Worm (Caenorhabditis elegans) whole organism, midembryonic: ENCODE measurements around the gene F35C5.1.

ENCODE experiments used
- T22C8.4 ChIP-seq: fragments of 200-800 bp; sonication (Bioruptor generic); IDR thresholded peaks from 2 replicates; pipeline ENCODE4 v1.3.6; 2022; ENCODE audit warnings: missing genetic modification characterization, missing compliant biosample characterization
- cog-1 ChIP-seq: sonication (generic microtip); optimal IDR thresholded peaks from 2 replicates; lab custom pipeline; 2016; ENCODE audit warnings: missing genetic modification characterization, missing compliant biosample characterization
- flt-1 ChIP-seq: fragments of 200-800 bp; sonication (Bioruptor generic); IDR thresholded peaks from 2 replicates; pipeline ENCODE4 v1.3.6; 2022; ENCODE audit warnings: missing genetic modification characterization, missing compliant biosample characterization
- klf-2 ChIP-seq: fragments of 200-800 bp; sonication (Bioruptor generic); conservative IDR thresholded peaks from 2 replicates; pipeline ENCODE4 v1.3.6; 2022; ENCODE audit warnings: missing genetic modification reagents, missing genetic modification characterization, missing compliant biosample characterization
- med-1 ChIP-seq: sonication (generic microtip); optimal IDR thresholded peaks from 2 replicates; lab custom pipeline; 2017; ENCODE audit warnings: missing genetic modification characterization, mild to moderate bottlenecking, missing compliant biosample characterization, antibody characterized with exemption, missing genetic modification reagents; ENCODE audit not compliant: insufficient read depth
- ref-1 ChIP-seq: fragments of 200-800 bp; sonication (Bioruptor generic); conservative IDR thresholded peaks from 2 replicates; pipeline ENCODE4 v1.3.6; 2022; ENCODE audit warnings: missing genetic modification reagents, missing genetic modification characterization, missing compliant biosample characterization
- tab-1 ChIP-seq: fragments of 200-800 bp; sonication (Bioruptor generic); IDR thresholded peaks from 2 replicates; pipeline ENCODE4 v1.3.6; 2022; ENCODE audit warnings: missing genetic modification characterization, missing compliant biosample characterization
- ztf-23 ChIP-seq: fragments of 200-800 bp; sonication (Bioruptor generic); IDR thresholded peaks from 2 replicates; pipeline ENCODE4 v1.3.6; 2022; ENCODE audit warnings: missing genetic modification reagents, missing genetic modification characterization, missing compliant biosample characterization
- ztf-29 ChIP-seq: fragments of 200-800 bp; sonication (Bioruptor generic); IDR thresholded peaks from 2 replicates; pipeline ENCODE4 v1.3.6; 2022; ENCODE audit warnings: missing genetic modification reagents, missing genetic modification characterization, missing compliant biosample characterization

ce11 chrII:12866079-12866478 is 14.5 kb upstream of the F35C5.1 start:
- TF ChIP-seq med-1 (GFP tag; lab: Kevin White, UChicago) = no peak
- no peak for TF ChIP-seq flt-1 (GFP tag; lab: Robert Waterston, UW)
- no peak for TF ChIP-seq tab-1 (GFP tag; lab: Robert Waterston, UW)
- TF ChIP-seq ztf-23 = no peak
- no peak for TF ChIP-seq T22C8.4
- no peak for TF ChIP-seq cog-1
- no peak for TF ChIP-seq klf-2
- TF ChIP-seq ztf-29 (GFP tag; lab: Robert Waterston, UW) = no peak
- no peak for TF ChIP-seq ref-1 (GFP tag; lab: Robert Waterston, UW)
